Worm (Caenorhabditis elegans) whole organism, midembryonic: ENCODE data around the gene del-9.

Source experiments
- cog-1 ChIP-seq: sonication (generic microtip); optimal IDR thresholded peaks from 2 replicates; lab custom pipeline; 2016; ENCODE audit warnings: missing genetic modification characterization, missing compliant biosample characterization
- klf-2 ChIP-seq: fragments of 200-800 bp; sonication (Bioruptor generic); conservative IDR thresholded peaks from 2 replicates; pipeline ENCODE4 v1.3.6; 2022; ENCODE audit warnings: missing genetic modification reagents, missing genetic modification characterization, missing compliant biosample characterization
- med-1 ChIP-seq: sonication (generic microtip); optimal IDR thresholded peaks from 2 replicates; lab custom pipeline; 2017; ENCODE audit warnings: missing genetic modification characterization, mild to moderate bottlenecking, missing compliant biosample characterization, antibody characterized with exemption, missing genetic modification reagents; ENCODE audit not compliant: insufficient read depth
- ref-1 ChIP-seq: fragments of 200-800 bp; sonication (Bioruptor generic); conservative IDR thresholded peaks from 2 replicates; pipeline ENCODE4 v1.3.6; 2022; ENCODE audit warnings: missing genetic modification reagents, missing genetic modification characterization, missing compliant biosample characterization
- ztf-29 ChIP-seq: fragments of 200-800 bp; sonication (Bioruptor generic); IDR thresholded peaks from 2 replicates; pipeline ENCODE4 v1.3.6; 2022; ENCODE audit warnings: missing genetic modification reagents, missing genetic modification characterization, missing compliant biosample characterization

DNA sequence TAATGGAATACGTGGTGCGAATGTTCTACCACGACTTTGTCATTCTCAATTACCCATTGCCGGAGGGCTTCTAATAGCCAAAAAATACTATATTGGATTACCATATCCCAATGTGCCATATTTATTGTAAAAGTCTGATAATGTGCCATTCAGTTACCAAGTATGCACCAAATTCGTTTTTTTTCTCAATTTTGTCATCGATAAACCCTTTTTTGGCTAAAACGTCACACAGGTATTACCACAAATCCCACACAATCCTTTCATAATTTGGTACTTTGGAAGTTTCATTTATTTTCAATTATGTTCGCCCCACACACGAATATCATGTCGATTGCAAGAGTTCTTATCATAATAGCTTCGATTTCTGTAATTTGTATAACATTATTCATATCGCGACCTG is 10.9 kb upstream of the del-9 start, which contains the start of gene vep-2:
- no peak for TF ChIP-seq klf-2
- TF ChIP-seq med-1, result no peak
- no peak for TF ChIP-seq ztf-29
- TF ChIP-seq ref-1 (GFP tag; lab: Robert Waterston, UW), result no peak
- TF ChIP-seq cog-1 (tag; lab: Kevin White, UChicago), result no peak
